Worm (Caenorhabditis elegans) whole organism, young adult: Measurements from ENCODE around the gene C01G5.7.

Source experiments
- B0019.2 ChIP-seq: fragments of 200-800 bp; sonication (Bioruptor generic); conservative IDR thresholded peaks from 2 replicates; pipeline ENCODE4 v1.3.6; 2022; ENCODE audit warnings: missing genetic modification reagents, missing genetic modification characterization, missing compliant biosample characterization
- B0336.3 ChIP-seq: fragments of 200-800 bp; sonication (Bioruptor generic); IDR thresholded peaks from 2 replicates; pipeline ENCODE4 v1.3.6; 2022; ENCODE audit warnings: missing genetic modification characterization, missing compliant biosample characterization
- C17E4.6 ChIP-seq: fragments of 200-800 bp; sonication (Bioruptor generic); IDR thresholded peaks from 2 replicates; pipeline ENCODE4 v1.3.6; 2022; ENCODE audit warnings: missing genetic modification reagents, missing genetic modification characterization, missing compliant biosample characterization
- F23B12.7 ChIP-seq: sonication (generic microtip); optimal IDR thresholded peaks from 2 replicates; lab custom pipeline; 2017; ENCODE audit warnings: missing genetic modification characterization, mild to moderate bottlenecking, missing compliant biosample characterization, antibody characterized with exemption, moderate library complexity; ENCODE audit not compliant: insufficient read depth
- F33H1.4 ChIP-seq: fragments of 200-800 bp; sonication (Bioruptor generic); IDR thresholded peaks from 2 replicates; pipeline ENCODE4 v1.3.6; 2022; ENCODE audit warnings: missing genetic modification reagents, missing genetic modification characterization, missing compliant biosample characterization
- F39B2.1 ChIP-seq: fragments of 200-800 bp; sonication (Bioruptor generic); IDR thresholded peaks from 2 replicates; pipeline ENCODE4 v1.3.6; 2022; ENCODE audit warnings: missing genetic modification reagents, missing genetic modification characterization, missing compliant biosample characterization
- T07F8.4 ChIP-seq: sonication (generic microtip); optimal IDR thresholded peaks from 2 replicates; lab custom pipeline; 2016; ENCODE audit warnings: mild to moderate bottlenecking, missing genetic modification characterization, moderate library complexity, missing compliant biosample characterization
- Y53G8AR.9 ChIP-seq: fragments of 200-800 bp; sonication (Bioruptor generic); conservative IDR thresholded peaks from 2 replicates; pipeline ENCODE4 v1.3.6; 2022; ENCODE audit warnings: missing genetic modification reagents, missing genetic modification characterization, missing compliant biosample characterization
- Y56A3A.18 ChIP-seq: fragments of 200-800 bp; sonication (Bioruptor generic); IDR thresholded peaks from 2 replicates; pipeline ENCODE4 v1.3.6; 2022; ENCODE audit warnings: missing genetic modification reagents, missing genetic modification characterization, missing compliant biosample characterization
- Y67H2A.10 ChIP-seq: fragments of 200-800 bp; sonication (Bioruptor generic); conservative IDR thresholded peaks from 2 replicates; pipeline ENCODE4 v1.3.6; 2022; ENCODE audit warnings: missing genetic modification reagents, missing genetic modification characterization, missing compliant biosample characterization
- Y79H2A.3 ChIP-seq: fragments of 200-800 bp; sonication (Bioruptor generic); conservative IDR thresholded peaks from 2 replicates; pipeline ENCODE4 v1.3.6; 2022; ENCODE audit warnings: missing genetic modification reagents, missing genetic modification characterization, missing compliant biosample characterization
- Y95B8A.8 ChIP-seq: fragments of 200-800 bp; sonication (Bioruptor generic); IDR thresholded peaks from 2 replicates; pipeline ENCODE4 v1.3.6; 2022; ENCODE audit warnings: missing genetic modification reagents, missing genetic modification characterization, missing compliant biosample characterization
- atf-7 ChIP-seq: sonication (generic microtip); optimal IDR thresholded peaks from 2 replicates; lab custom pipeline; 2017; ENCODE audit warnings: mild to moderate bottlenecking, missing genetic modification characterization, missing compliant biosample characterization
- athp-1 ChIP-seq: sonication (generic microtip); optimal IDR thresholded peaks from 2 replicates; lab custom pipeline; 2017; ENCODE audit warnings: mild to moderate bottlenecking, missing genetic modification characterization, missing compliant biosample characterization
- bed-1 ChIP-seq: fragments of 200-800 bp; sonication (Bioruptor generic); IDR thresholded peaks from 2 replicates; pipeline ENCODE4 v1.3.6; 2022; ENCODE audit warnings: missing genetic modification reagents, missing genetic modification characterization, missing compliant biosample characterization
- bed-2 ChIP-seq: fragments of 200-800 bp; sonication (Bioruptor generic); IDR thresholded peaks from 2 replicates; pipeline ENCODE4 v1.3.6; 2022; ENCODE audit warnings: missing genetic modification reagents, missing genetic modification characterization, missing compliant biosample characterization
- ccch-3 ChIP-seq: fragments of 200-800 bp; sonication (Bioruptor generic); optimal IDR thresholded peaks from 2 replicates; lab custom pipeline; 2018; ENCODE audit warnings: mild to moderate bottlenecking, missing genetic modification characterization, missing compliant biosample characterization
- cebp-1 ChIP-seq, 2 experiments: fragments of 200-800 bp in 1 of 2; sonication (Bioruptor generic) in 1 of 2; sonication (generic microtip) in 1 of 2; IDR thresholded peaks in 1 of 2; optimal IDR thresholded peaks in 1 of 2; 2 replicates each; pipeline versions ENCODE4 v1.3.6 to Lab custom; 2017 to 2022; ENCODE audit warnings: missing compliant biosample characterization in 2 of 2, missing genetic modification characterization in 2 of 2, mild to moderate bottlenecking in 1 of 2, missing genetic modification reagents in 1 of 2, moderate library complexity in 1 of 2
- ceh-100 ChIP-seq: fragments of 200-800 bp; sonication (Bioruptor generic); IDR thresholded peaks from 2 replicates; pipeline ENCODE4 v1.3.6; 2022; ENCODE audit warnings: missing genetic modification reagents, missing genetic modification characterization, missing compliant biosample characterization
- ceh-40 ChIP-seq: fragments of 200-800 bp; sonication (Bioruptor generic); IDR thresholded peaks from 2 replicates; pipeline ENCODE4 v1.3.6; 2022; ENCODE audit warnings: missing genetic modification characterization, missing compliant biosample characterization
- ceh-79 ChIP-seq: sonication (generic microtip); optimal IDR thresholded peaks from 2 replicates; lab custom pipeline; 2017; ENCODE audit warnings: mild to moderate bottlenecking, missing genetic modification characterization, missing compliant biosample characterization
- dox-1 ChIP-seq: fragments of 200-800 bp; sonication (Bioruptor generic); IDR thresholded peaks from 2 replicates; pipeline ENCODE4 v1.3.6; 2022; ENCODE audit warnings: missing genetic modification reagents, missing genetic modification characterization, missing compliant biosample characterization
- efl-1 ChIP-seq: fragments of 150-350 bp; optimal IDR thresholded peaks from 2 replicates; lab custom pipeline; 2014; ENCODE audit warnings: missing biosample characterization, missing genetic modification reagents, missing genetic modification characterization
- egl-44 ChIP-seq: fragments of 200-800 bp; sonication (Bioruptor generic); IDR thresholded peaks from 2 replicates; pipeline ENCODE4 v1.3.6; 2022; ENCODE audit warnings: missing genetic modification reagents, missing genetic modification characterization, missing compliant biosample characterization
- ekl-4 ChIP-seq: fragments of 200-800 bp; sonication (Bioruptor generic); IDR thresholded peaks from 2 replicates; pipeline ENCODE4 v1.3.6; 2022; ENCODE audit warnings: missing genetic modification reagents, missing genetic modification characterization, missing compliant biosample characterization
- ets-4 ChIP-seq: fragments of 200-800 bp; sonication (Bioruptor generic); optimal IDR thresholded peaks from 2 replicates; lab custom pipeline; 2018; ENCODE audit warnings: mild to moderate bottlenecking, missing genetic modification characterization, missing compliant biosample characterization
- fkh-3 ChIP-seq: sonication (generic microtip); optimal IDR thresholded peaks from 2 replicates; lab custom pipeline; 2016; ENCODE audit warnings: mild to moderate bottlenecking, missing genetic modification characterization, missing compliant biosample characterization
- hlh-26 ChIP-seq: fragments of 200-800 bp; sonication (Bioruptor generic); conservative IDR thresholded peaks from 2 replicates; pipeline ENCODE4 v1.3.6; 2022; ENCODE audit warnings: missing genetic modification reagents, missing genetic modification characterization, missing compliant biosample characterization
- hmg-20 ChIP-seq: fragments of 200-800 bp; sonication (Bioruptor generic); IDR thresholded peaks from 2 replicates; pipeline ENCODE4 v1.3.6; 2022; ENCODE audit warnings: missing genetic modification reagents, missing genetic modification characterization, missing compliant biosample characterization
- hrde-1 ChIP-seq: sonication (generic microtip); optimal IDR thresholded peaks from 2 replicates; lab custom pipeline; 2016; ENCODE audit warnings: missing genetic modification characterization, mild to moderate bottlenecking, missing compliant biosample characterization, moderate library complexity, missing genotype, missing genetic modification reagents, borderline replicate concordance
- let-526 ChIP-seq: fragments of 200-800 bp; sonication (Bioruptor generic); IDR thresholded peaks from 2 replicates; pipeline ENCODE4 v1.3.6; 2022; ENCODE audit warnings: missing genetic modification reagents, missing genetic modification characterization, missing compliant biosample characterization
- lin-26 ChIP-seq: fragments of 200-800 bp; sonication (Bioruptor generic); IDR thresholded peaks from 2 replicates; pipeline ENCODE4 v1.3.6; 2022; ENCODE audit warnings: missing genetic modification reagents, missing genetic modification characterization, missing compliant biosample characterization
- lin-54 ChIP-seq: fragments of 200-800 bp; sonication (Bioruptor generic); optimal IDR thresholded peaks from 2 replicates; lab custom pipeline; 2018; ENCODE audit warnings: mild to moderate bottlenecking, missing genetic modification characterization, missing compliant biosample characterization
- lsy-27 ChIP-seq: sonication (generic microtip); optimal IDR thresholded peaks from 2 replicates; lab custom pipeline; 2017; ENCODE audit warnings: missing genetic modification characterization, mild to moderate bottlenecking, missing compliant biosample characterization, antibody characterized with exemption, missing genotype, borderline replicate concordance; ENCODE audit not compliant: insufficient read depth
- madf-6 ChIP-seq: fragments of 200-800 bp; sonication (Bioruptor generic); IDR thresholded peaks from 2 replicates; pipeline ENCODE4 v1.3.6; 2022; ENCODE audit warnings: missing genetic modification reagents, missing genetic modification characterization, missing compliant biosample characterization
- madf-8 ChIP-seq: fragments of 200-800 bp; sonication (Bioruptor generic); conservative IDR thresholded peaks from 2 replicates; pipeline ENCODE4 v1.3.6; 2022; ENCODE audit warnings: missing genetic modification reagents, missing genetic modification characterization, missing compliant biosample characterization
- nfya-1 ChIP-seq: sonication (generic microtip); optimal IDR thresholded peaks from 2 replicates; lab custom pipeline; 2017; ENCODE audit warnings: antibody characterized with exemption, missing compliant biosample characterization, missing genetic modification characterization, borderline replicate concordance; ENCODE audit not compliant: insufficient read depth
- nfyb-1 ChIP-seq: fragments of 200-800 bp; sonication (Bioruptor generic); IDR thresholded peaks from 2 replicates; pipeline ENCODE4 v1.3.6; 2022; ENCODE audit warnings: missing genetic modification reagents, missing genetic modification characterization, missing compliant biosample characterization
- nhr-80 ChIP-seq: sonication (generic microtip); optimal IDR thresholded peaks from 2 replicates; lab custom pipeline; 2016; ENCODE audit warnings: missing genetic modification characterization, missing compliant biosample characterization
- nhr-90 ChIP-seq: sonication (generic microtip); optimal IDR thresholded peaks from 2 replicates; lab custom pipeline; 2016; ENCODE audit warnings: missing genotype, mild to moderate bottlenecking, missing genetic modification characterization, missing compliant biosample characterization
- pbrm-1 ChIP-seq: fragments of 200-800 bp; sonication (Bioruptor generic); IDR thresholded peaks from 2 replicates; pipeline ENCODE4 v1.3.6; 2022; ENCODE audit warnings: missing genetic modification reagents, missing genetic modification characterization, missing compliant biosample characterization
- pha-4 ChIP-seq: fragments of 150-350 bp; sonication (generic microtip); optimal IDR thresholded peaks from 2 replicates; lab custom pipeline; 2014; ENCODE audit warnings: missing biosample characterization, missing genetic modification reagents, missing genetic modification characterization
- repo-1 ChIP-seq: sonication (generic microtip); optimal IDR thresholded peaks from 2 replicates; lab custom pipeline; 2017; ENCODE audit warnings: mild to moderate bottlenecking, missing genetic modification characterization, missing compliant biosample characterization
- sdz-38 ChIP-seq: sonication (generic microtip); optimal IDR thresholded peaks from 2 replicates; lab custom pipeline; 2016; ENCODE audit warnings: missing genotype, missing genetic modification characterization, missing compliant biosample characterization
- snpc-4 ChIP-seq, 5 experiments: fragments of 150-350 bp in 1 of 5; sonication (generic microtip) in 4 of 5; optimal IDR thresholded peaks; 2 replicates each; lab custom pipeline; 2014 to 2018; ENCODE audit warnings: missing genetic modification characterization in 5 of 5, missing biosample characterization in 3 of 5, antibody characterized with exemption in 2 of 5, mild to moderate bottlenecking in 2 of 5, missing compliant biosample characterization in 2 of 5, missing genotype in 2 of 5, moderate library complexity in 2 of 5, missing genetic modification reagents in 1 of 5
- unc-62 ChIP-seq: fragments of 150-350 bp; optimal IDR thresholded peaks from 2 replicates; lab custom pipeline; 2014; ENCODE audit warnings: missing biosample characterization, missing genetic modification reagents, missing genetic modification characterization
- xnd-1 ChIP-seq: sonication (generic microtip); optimal IDR thresholded peaks from 2 replicates; lab custom pipeline; 2016; ENCODE audit warnings: missing genotype, missing genetic modification reagents, missing genetic modification characterization, missing compliant biosample characterization
- ztf-28 ChIP-seq: fragments of 200-800 bp; sonication (Bioruptor generic); IDR thresholded peaks from 2 replicates; pipeline ENCODE4 v1.3.6; 2022; ENCODE audit warnings: missing genetic modification reagents, missing genetic modification characterization, missing compliant biosample characterization
- ztf-3 ChIP-seq: fragments of 200-800 bp; sonication (Bioruptor generic); optimal IDR thresholded peaks from 2 replicates; lab custom pipeline; 2018; ENCODE audit warnings: mild to moderate bottlenecking, missing genetic modification characterization, missing compliant biosample characterization
- ztf-6 ChIP-seq: fragments of 200-800 bp; sonication (Bioruptor generic); IDR thresholded peaks from 2 replicates; pipeline ENCODE4 v1.3.6; 2022; ENCODE audit warnings: missing genetic modification reagents, missing genetic modification characterization, missing compliant biosample characterization

C01G5.7 gene

ce11 chrIV:6524531-6524930 lies 6.6 kb downstream of the C01G5.7 start, which contains the start of gene C01G5.5 (continued):
- TF ChIP-seq Y95B8A.8 (0 out of 2 replicates have a peak, but pooled peaks have one; percentile 8), C17E4.6 (GFP tag; lab: Robert Waterston, UW) (no peak), hmg-20 (GFP tag; lab: Robert Waterston, UW) (no peak), nfya-1 (tag; lab: Kevin White, UChicago) (no peak), cebp-1 (GFP tag; IDR thresholded peaks at IDR 0.05; lab: Robert Waterston, UW) (no peak), cebp-1 (tag; optimal IDR thresholded peaks at IDR 0.05; lab: Kevin White, UChicago) (peak; percentile 36), ccch-3 (GFP tag; lab: Kevin White, UChicago) (no peak), nhr-90 (no peak), nhr-80 (tag; lab: Kevin White, UChicago) (no peak), nfyb-1 (peak; percentile 50; the same call in 1 of the 2 replicates), bed-2 (no peak), F33H1.4 (no peak), let-526 (no peak), ztf-3 (GFP tag; lab: Kevin White, UChicago) (no peak), atf-7 (peak; percentile 7), lin-54 (GFP tag; lab: Kevin White, UChicago) (no peak), madf-8 (GFP tag; lab: Robert Waterston, UW) (no peak), B0019.2 (GFP tag; lab: Robert Waterston, UW) (no peak), ztf-6 (GFP tag; lab: Robert Waterston, UW) (no peak), madf-6 (GFP tag; lab: Robert Waterston, UW) (no peak), Y67H2A.10 (GFP tag; lab: Robert Waterston, UW) (no peak), hlh-26 (GFP tag; lab: Robert Waterston, UW) (no peak), dox-1 (no peak), xnd-1 (tag; lab: Kevin White, UChicago) (no peak), hrde-1 (no peak), pbrm-1 (no peak), ets-4 (no peak), Y79H2A.3 (GFP tag; lab: Robert Waterston, UW) (no peak), F39B2.1 (no peak), lin-26 (no peak), ztf-28 (no peak), ekl-4 (GFP tag; lab: Robert Waterston, UW) (no peak), B0336.3 (no peak), unc-62 (no peak), bed-1 (no peak), lsy-27 (no peak), F23B12.7 (tag; lab: Kevin White, UChicago) (no peak), Y56A3A.18 (GFP tag; lab: Robert Waterston, UW) (0 out of 2 replicates have a peak, but pooled peaks have one; percentile 36), pha-4 (no peak), ceh-100 (GFP tag; lab: Robert Waterston, UW) (no peak), efl-1 (no peak), egl-44 (no peak)

ce11 chrIV:6526522-6526921 lies 8.6 kb downstream of the C01G5.7 start:
- TF ChIP-seq ceh-40 (GFP tag; lab: Robert Waterston, UW) (0 out of 2 replicates have a peak, but pooled peaks have one; percentile 66), Y53G8AR.9 (peak; percentile 87), fkh-3 (tag; lab: Kevin White, UChicago) (peak; percentile 52), F39B2.1 (0 out of 2 replicates have a peak, but pooled peaks have one; percentile 41), sdz-38 (tag; lab: Kevin White, UChicago) (no peak), nfyb-1 (peak; percentile 59; the same call in 1 of the 2 replicates), T07F8.4 (no peak), lin-54 (GFP tag; lab: Kevin White, UChicago) (peak; percentile 66), repo-1 (tag; lab: Kevin White, UChicago) (peak; percentile 62), ceh-79 (tag; lab: Kevin White, UChicago) (peak; percentile 21), lin-26 (peak; percentile 65; the same call in 1 of the 2 replicates), snpc-4 (GFP tag; optimal IDR thresholded peaks at IDR 0.05; lab: Kevin White, UChicago) (peak; percentile 55), snpc-4 (tag; optimal IDR thresholded peaks at IDR 0.05; lab: Kevin White, UChicago) (peak in 2 of 4 experiments; percentile 7 to 84), athp-1 (peak; percentile 76)
